Worm (Caenorhabditis elegans) whole organism, L4/young adult: ENCODE data around the gene Y56A3A.31.

Experiments
- W03F9.2 ChIP-seq: fragments of 150-350 bp; optimal IDR thresholded peaks from 2 replicates; lab custom pipeline; 2014; ENCODE audit warnings: missing biosample characterization, missing genetic modification characterization
- dao-5 ChIP-seq: sonication (generic microtip); optimal IDR thresholded peaks from 2 replicates; lab custom pipeline; 2016; ENCODE audit warnings: missing genotype, missing genetic modification characterization, moderate library complexity, missing compliant biosample characterization
- him-1 ChIP-seq: sonication (generic microtip); optimal IDR thresholded peaks from 2 replicates; lab custom pipeline; 2016; ENCODE audit warnings: missing genotype, missing genetic modification reagents, missing genetic modification characterization, missing compliant biosample characterization

- TF ChIP-seq him-1 (tag; lab: Kevin White, UChicago) (no peak), W03F9.2 (no peak), dao-5 (tag; lab: Kevin White, UChicago) (no peak)
Observed at ce11 chrIII:11935032-11935947, 39.0 kb upstream of the Y56A3A.31 start.
